Worm (Caenorhabditis elegans) whole organism, young adult: ENCODE results near the gene gpn-1.

ENCODE experiments used
- F37B4.10 ChIP-seq: fragments of 200-800 bp; sonication (Bioruptor generic); IDR thresholded peaks from 2 replicates; pipeline ENCODE4 v1.3.6; 2022; ENCODE audit warnings: missing genetic modification characterization, missing compliant biosample characterization
- T26A5.8 ChIP-seq: sonication (generic microtip); optimal IDR thresholded peaks from 2 replicates; lab custom pipeline; 2016; ENCODE audit warnings: missing genetic modification characterization, missing compliant biosample characterization
- Y67H2A.10 ChIP-seq: fragments of 200-800 bp; sonication (Bioruptor generic); conservative IDR thresholded peaks from 2 replicates; pipeline ENCODE4 v1.3.6; 2022; ENCODE audit warnings: missing genetic modification reagents, missing genetic modification characterization, missing compliant biosample characterization
- ama-1 ChIP-seq, 3 experiments: fragments of 150-350 bp in 1 of 3; sonication (generic microtip) in 2 of 3; optimal IDR thresholded peaks; 2 replicates each; lab custom pipeline; 2014 to 2018; ENCODE audit warnings: missing biosample characterization in 2 of 3, missing genetic modification characterization in 2 of 3, missing genetic modification reagents in 2 of 3
- bed-1 ChIP-seq: fragments of 200-800 bp; sonication (Bioruptor generic); IDR thresholded peaks from 2 replicates; pipeline ENCODE4 v1.3.6; 2022; ENCODE audit warnings: missing genetic modification reagents, missing genetic modification characterization, missing compliant biosample characterization
- ccch-3 ChIP-seq: fragments of 200-800 bp; sonication (Bioruptor generic); optimal IDR thresholded peaks from 2 replicates; lab custom pipeline; 2018; ENCODE audit warnings: mild to moderate bottlenecking, missing genetic modification characterization, missing compliant biosample characterization
- cebp-2 ChIP-seq: fragments of 200-800 bp; sonication (Bioruptor generic); IDR thresholded peaks from 2 replicates; pipeline ENCODE4 v1.3.6; 2022; ENCODE audit warnings: missing genetic modification characterization, missing compliant biosample characterization
- efl-1 ChIP-seq: fragments of 150-350 bp; optimal IDR thresholded peaks from 2 replicates; lab custom pipeline; 2014; ENCODE audit warnings: missing biosample characterization, missing genetic modification reagents, missing genetic modification characterization
- egl-44 ChIP-seq: fragments of 200-800 bp; sonication (Bioruptor generic); IDR thresholded peaks from 2 replicates; pipeline ENCODE4 v1.3.6; 2022; ENCODE audit warnings: missing genetic modification reagents, missing genetic modification characterization, missing compliant biosample characterization
- lin-54 ChIP-seq: fragments of 200-800 bp; sonication (Bioruptor generic); optimal IDR thresholded peaks from 2 replicates; lab custom pipeline; 2018; ENCODE audit warnings: mild to moderate bottlenecking, missing genetic modification characterization, missing compliant biosample characterization
- nhr-90 ChIP-seq: sonication (generic microtip); optimal IDR thresholded peaks from 2 replicates; lab custom pipeline; 2016; ENCODE audit warnings: missing genotype, mild to moderate bottlenecking, missing genetic modification characterization, missing compliant biosample characterization
- pbrm-1 ChIP-seq: fragments of 200-800 bp; sonication (Bioruptor generic); IDR thresholded peaks from 2 replicates; pipeline ENCODE4 v1.3.6; 2022; ENCODE audit warnings: missing genetic modification reagents, missing genetic modification characterization, missing compliant biosample characterization
- sptf-2 ChIP-seq: fragments of 200-800 bp; sonication (Bioruptor generic); optimal IDR thresholded peaks from 2 replicates; lab custom pipeline; 2018; ENCODE audit warnings: mild to moderate bottlenecking, missing genetic modification characterization, missing compliant biosample characterization

DNA sequence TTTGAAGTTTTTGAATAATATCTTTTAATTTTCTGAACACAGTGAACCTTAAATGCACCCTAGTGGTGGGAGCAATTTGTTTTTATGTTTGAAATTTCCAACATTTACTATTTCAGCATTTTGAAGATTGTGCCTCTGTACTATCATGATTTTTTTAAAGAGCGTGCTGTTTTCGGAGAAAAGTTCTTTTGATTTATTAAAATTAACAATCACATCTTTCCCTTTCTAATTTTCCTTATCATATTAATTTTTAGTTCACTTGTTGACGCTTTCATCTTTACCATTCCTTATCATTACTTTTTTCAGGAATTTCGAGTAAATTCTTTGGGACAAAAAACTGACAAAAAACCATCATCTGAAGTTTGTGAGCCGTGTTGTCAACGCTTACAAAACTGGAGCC is 26.4 kb downstream of the gpn-1 start, which contains the start of gene nhr-48:
- TF ChIP-seq ama-1 (optimal IDR thresholded peaks at IDR 0.05; lab: Kevin White, UChicago) (no peak), ama-1 (GFP tag; optimal IDR thresholded peaks at IDR 0.05; lab: Kevin White, UChicago) (no peak), bed-1 (GFP tag; lab: Robert Waterston, UW) (no peak), cebp-2 (GFP tag; lab: Robert Waterston, UW) (no peak), Y67H2A.10 (no peak), sptf-2 (GFP tag; lab: Kevin White, UChicago) (no peak), ccch-3 (GFP tag; lab: Kevin White, UChicago) (no peak), T26A5.8 (tag; lab: Kevin White, UChicago) (no peak), lin-54 (GFP tag; lab: Kevin White, UChicago) (no peak), efl-1 (GFP tag; lab: Kevin White, UChicago) (no peak), pbrm-1 (GFP tag; lab: Robert Waterston, UW) (no peak), F37B4.10 (GFP tag; lab: Robert Waterston, UW) (no peak), nhr-90 (no peak), egl-44 (GFP tag; lab: Robert Waterston, UW) (no peak)
